Fruit fly (Drosophila melanogaster) whole organism: Measurements from ENCODE around the gene GlyRS.

ENCODE experiments used
- Dll ChIP-seq: fragments of >200 bp; optimal IDR thresholded peaks from 2 replicates; lab custom pipeline; 2017
- EcR ChIP-seq, 2 experiments: fragments of >200 bp; optimal IDR thresholded peaks; 2 replicates each; lab custom pipeline; 2017; ENCODE audit warnings: missing biosample characterization in 2 of 2, missing genetic modification characterization in 2 of 2, missing genetic modification reagents in 2 of 2
- pan ChIP-seq: fragments of >200 bp; optimal IDR thresholded peaks from 2 replicates; lab custom pipeline; 2017
- psq ChIP-seq: fragments of >200 bp; optimal IDR thresholded peaks from 2 replicates; lab custom pipeline; 2017
- usp ChIP-seq: fragments of >200 bp; optimal IDR thresholded peaks from 2 replicates; lab custom pipeline; 2017; ENCODE audit warnings: missing biosample characterization, missing genetic modification characterization, mixed read lengths

DNA sequence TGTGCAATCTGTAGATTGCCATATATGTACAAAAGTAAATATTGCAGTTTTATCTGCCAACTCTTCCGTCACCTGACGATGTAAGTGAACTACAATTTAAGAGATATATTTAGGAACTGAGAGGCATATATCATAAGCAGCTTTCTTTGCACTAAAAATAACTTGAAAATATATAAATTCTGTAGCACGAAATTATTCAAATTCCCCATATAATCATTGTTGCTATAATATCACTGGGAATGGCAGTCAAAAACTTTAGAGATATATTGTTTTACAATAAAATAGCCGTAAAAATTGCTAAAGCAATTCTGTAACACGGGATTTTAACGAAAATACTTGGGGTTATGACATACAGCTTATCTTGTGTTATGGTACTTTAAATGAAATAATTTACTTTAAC is 43.6 kb upstream of the GlyRS start, which contains the start of gene CG43679:
- TF ChIP-seq psq (lab: Kevin White, UChicago), result no peak
- TF ChIP-seq usp (GFP tag; lab: Kevin White, UChicago), result no peak
- no peak for TF ChIP-seq EcR (GFP tag; optimal IDR thresholded peaks at IDR 0.05; lab: Kevin White, UChicago)
- TF ChIP-seq pan (lab: Kevin White, UChicago), result no peak
- TF ChIP-seq Dll (lab: Kevin White, UChicago), result no peak
